Worm (Caenorhabditis elegans) whole organism, mixed stage, embryonic: ENCODE results near the gene F35F10.13.

ENCODE experiments used
- blmp-1 ChIP-seq: fragments of 150-350 bp; optimal IDR thresholded peaks from 2 replicates; lab custom pipeline; 2014; ENCODE audit warnings: missing biosample characterization, missing genetic modification characterization
- ces-1 ChIP-seq: fragments of 150-350 bp; optimal IDR thresholded peaks from 2 replicates; lab custom pipeline; 2014; ENCODE audit warnings: missing biosample characterization, missing genetic modification reagents, missing genetic modification characterization
- flh-1 ChIP-seq: fragments of 200-800 bp; sonication (Bioruptor generic); optimal IDR thresholded peaks from 2 replicates; lab custom pipeline; 2018; ENCODE audit warnings: mild to moderate bottlenecking, missing genetic modification characterization, moderate library complexity, missing compliant biosample characterization
- lin-13 ChIP-seq: fragments of 150-350 bp; optimal IDR thresholded peaks from 2 replicates; lab custom pipeline; 2014; ENCODE audit warnings: missing biosample characterization, missing genetic modification characterization
- lsy-2 ChIP-seq: fragments of 150-350 bp; optimal IDR thresholded peaks from 2 replicates; lab custom pipeline; 2014; ENCODE audit warnings: missing biosample characterization, missing genetic modification characterization
- mab-5 ChIP-seq: fragments of 150-350 bp; optimal IDR thresholded peaks from 2 replicates; lab custom pipeline; 2014; ENCODE audit warnings: missing biosample characterization, missing genetic modification characterization
- mep-1 ChIP-seq: fragments of 150-350 bp; optimal IDR thresholded peaks from 2 replicates; lab custom pipeline; 2017; ENCODE audit warnings: missing biosample characterization, missing genetic modification reagents, missing genetic modification characterization, inconsistent platforms
- nhr-237 ChIP-seq: fragments of 150-350 bp; optimal IDR thresholded peaks from 2 replicates; lab custom pipeline; 2014; ENCODE audit warnings: missing biosample characterization, missing genetic modification characterization
- snpc-4 ChIP-seq: fragments of 150-350 bp; optimal IDR thresholded peaks from 2 replicates; lab custom pipeline; 2014; ENCODE audit warnings: missing biosample characterization, missing genetic modification characterization
- ztf-11 ChIP-seq: fragments of 150-350 bp; optimal IDR thresholded peaks from 2 replicates; lab custom pipeline; 2014; ENCODE audit warnings: missing biosample characterization, missing genetic modification characterization

DNA sequence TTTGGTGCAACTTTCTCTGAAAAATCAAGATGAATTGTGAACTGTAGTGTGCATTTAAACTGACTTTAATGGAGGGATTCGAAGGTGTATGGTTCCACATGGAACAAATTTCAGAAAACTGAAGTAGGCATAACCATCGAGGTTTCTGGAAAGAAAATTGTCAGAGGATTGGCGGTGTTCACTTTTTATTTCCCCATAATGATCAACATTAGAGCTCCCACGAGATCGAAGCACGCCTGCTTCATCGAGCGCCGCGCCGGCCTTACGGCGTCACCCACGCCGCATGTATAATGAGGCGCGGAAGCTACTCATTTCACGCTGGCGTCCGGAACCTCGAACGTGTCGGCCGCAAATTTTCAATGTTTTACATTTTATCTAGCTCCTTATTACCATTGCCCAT is 30.7 kb downstream of the F35F10.13 start:
- TF ChIP-seq lsy-2 (tag; lab: Kevin White, UChicago) (no peak), mab-5 (no peak), blmp-1 (tag; lab: Kevin White, UChicago) (no peak), nhr-237 (no peak), mep-1 (no peak), lin-13 (no peak), ztf-11 (tag; lab: Kevin White, UChicago) (no peak), ces-1 (GFP tag; lab: Kevin White, UChicago) (no peak), flh-1 (GFP tag; lab: Kevin White, UChicago) (no peak), snpc-4 (tag; lab: Kevin White, UChicago) (no peak)
